Worm (Caenorhabditis elegans) whole organism, L1 larva: ENCODE data around the gene C02G6.3.

Experiments used
- C16A3.4 ChIP-seq: fragments of 150-350 bp; optimal IDR thresholded peaks from 2 replicates; lab custom pipeline; 2014; ENCODE audit warnings: missing biosample characterization, missing genetic modification characterization
- F16B12.6 ChIP-seq: fragments of 150-350 bp; optimal IDR thresholded peaks from 2 replicates; lab custom pipeline; 2014; ENCODE audit warnings: missing biosample characterization, missing genetic modification characterization
- Y116A8C.19 ChIP-seq: sonication (generic microtip); optimal IDR thresholded peaks from 2 replicates; lab custom pipeline; 2016; ENCODE audit warnings: missing compliant biosample characterization, missing genetic modification characterization, borderline replicate concordance
- aly-2 ChIP-seq: fragments of 150-350 bp; optimal IDR thresholded peaks from 2 replicates; lab custom pipeline; 2014; ENCODE audit warnings: missing biosample characterization, missing genetic modification characterization
- ceh-63 ChIP-seq: fragments of 200-800 bp; sonication (Bioruptor generic); optimal IDR thresholded peaks from 2 replicates; lab custom pipeline; 2018; ENCODE audit warnings: mild to moderate bottlenecking, missing genetic modification characterization, missing compliant biosample characterization
- ceh-82 ChIP-seq, 3 experiments: fragments of 150-350 bp in 1 of 3; sonication (generic microtip) in 2 of 3; optimal IDR thresholded peaks; 2 replicates each; lab custom pipeline; 2014 to 2017; ENCODE audit warnings: missing biosample characterization in 3 of 3, missing genetic modification characterization in 3 of 3
- ceh-90 ChIP-seq: sonication (generic microtip); optimal IDR thresholded peaks from 2 replicates; lab custom pipeline; 2016; ENCODE audit warnings: missing genetic modification characterization, missing compliant biosample characterization
- dpl-1 ChIP-seq, 3 experiments: fragments of 150-350 bp in 2 of 3; sonication (generic microtip) in 1 of 3; optimal IDR thresholded peaks; 2 replicates each; lab custom pipeline; 2014 to 2017; ENCODE audit warnings: missing biosample characterization in 3 of 3, missing genetic modification characterization in 3 of 3, missing genetic modification reagents in 3 of 3
- dsc-1 ChIP-seq: sonication (generic microtip); optimal IDR thresholded peaks from 2 replicates; lab custom pipeline; 2016; ENCODE audit warnings: mild to moderate bottlenecking, missing genetic modification characterization, missing compliant biosample characterization
- efl-1 ChIP-seq, 4 experiments: fragments of 150-350 bp; optimal IDR thresholded peaks in 3 of 4; peaks in 1 of 4; 1 replicate in 1 of 4; 2 replicates in 3 of 4; lab custom pipeline; 2014; ENCODE audit warnings: missing biosample characterization in 2 of 4, missing genetic modification characterization in 2 of 4, missing genetic modification reagents in 2 of 4
- efl-3 ChIP-seq: fragments of 200-800 bp; sonication (Bioruptor generic); optimal IDR thresholded peaks from 2 replicates; lab custom pipeline; 2018; ENCODE audit warnings: mild to moderate bottlenecking, missing genetic modification characterization, missing compliant biosample characterization
- egl-13 ChIP-seq: sonication (generic microtip); optimal IDR thresholded peaks from 2 replicates; lab custom pipeline; 2016; ENCODE audit warnings: missing genotype, missing genetic modification reagents, missing genetic modification characterization, missing compliant biosample characterization
- fkh-10 ChIP-seq: sonication (generic microtip); optimal IDR thresholded peaks from 2 replicates; lab custom pipeline; 2017; ENCODE audit warnings: missing biosample characterization, missing genetic modification reagents, missing genetic modification characterization
- fkh-4 ChIP-seq: sonication (generic microtip); optimal IDR thresholded peaks from 2 replicates; lab custom pipeline; 2016; ENCODE audit warnings: missing compliant biosample characterization, missing genetic modification characterization, borderline replicate concordance
- hlh-17 ChIP-seq: fragments of 200-800 bp; sonication (Bioruptor generic); optimal IDR thresholded peaks from 2 replicates; lab custom pipeline; 2018; ENCODE audit warnings: missing genetic modification characterization, mild to moderate bottlenecking, missing compliant biosample characterization, moderate library complexity, borderline replicate concordance
- hlh-4 ChIP-seq: sonication (generic microtip); optimal IDR thresholded peaks from 2 replicates; lab custom pipeline; 2016; ENCODE audit warnings: mild to moderate bottlenecking, missing genetic modification characterization, missing compliant biosample characterization
- lin-14 ChIP-seq: fragments of 200-800 bp; sonication (Bioruptor generic); optimal IDR thresholded peaks from 2 replicates; lab custom pipeline; 2018; ENCODE audit warnings: mild to moderate bottlenecking, missing genetic modification characterization, moderate library complexity, missing compliant biosample characterization
- lin-35 ChIP-seq, 2 experiments: fragments of 150-350 bp; optimal IDR thresholded peaks; 2 replicates each; lab custom pipeline; 2014; ENCODE audit warnings: missing biosample characterization in 2 of 2, missing genetic modification characterization in 2 of 2, missing genetic modification reagents in 2 of 2
- mab-9 ChIP-seq: fragments of 200-800 bp; sonication (Bioruptor generic); IDR thresholded peaks from 2 replicates; pipeline ENCODE4 v1.3.6; 2022; ENCODE audit warnings: missing genetic modification reagents, missing genetic modification characterization, missing compliant biosample characterization
- mep-1 ChIP-seq: fragments of 150-350 bp; optimal IDR thresholded peaks from 2 replicates; lab custom pipeline; 2014; ENCODE audit warnings: missing biosample characterization, missing genetic modification characterization
- nhr-12 ChIP-seq: sonication (generic microtip); optimal IDR thresholded peaks from 2 replicates; lab custom pipeline; 2017; ENCODE audit warnings: missing biosample characterization, missing genetic modification characterization
- nhr-19 ChIP-seq: fragments of 200-800 bp; sonication (Bioruptor generic); conservative IDR thresholded peaks from 2 replicates; pipeline ENCODE4 v1.3.6; 2022; ENCODE audit warnings: missing genetic modification characterization, missing compliant biosample characterization
- nhr-28 ChIP-seq: fragments of 150-350 bp; optimal IDR thresholded peaks from 2 replicates; lab custom pipeline; 2014; ENCODE audit warnings: missing biosample characterization, missing genetic modification characterization
- nhr-47 ChIP-seq: sonication (generic microtip); optimal IDR thresholded peaks from 2 replicates; lab custom pipeline; 2016; ENCODE audit warnings: mild to moderate bottlenecking, missing genetic modification characterization, moderate library complexity, missing compliant biosample characterization
- nhr-76 ChIP-seq: sonication (generic microtip); optimal IDR thresholded peaks from 2 replicates; lab custom pipeline; 2017; ENCODE audit warnings: missing biosample characterization, missing genetic modification characterization
- nhr-77 ChIP-seq: fragments of 150-350 bp; optimal IDR thresholded peaks from 2 replicates; lab custom pipeline; 2014; ENCODE audit warnings: missing biosample characterization, missing genetic modification characterization
- nhr-84 ChIP-seq: sonication (generic microtip); optimal IDR thresholded peaks from 2 replicates; lab custom pipeline; 2017; ENCODE audit warnings: missing biosample characterization, missing genetic modification characterization
- nhr-85 ChIP-seq: sonication (generic microtip); peaks from one replicate; lab custom pipeline; 2016; ENCODE audit warnings: missing genetic modification characterization, inconsistent platforms, missing compliant biosample characterization
- nhr-90 ChIP-seq: sonication (generic microtip); optimal IDR thresholded peaks from 2 replicates; lab custom pipeline; 2016; ENCODE audit warnings: mild to moderate bottlenecking, missing genetic modification characterization, missing compliant biosample characterization; ENCODE audit not compliant: poor library complexity
- pax-3 ChIP-seq: fragments of 200-800 bp; sonication (Bioruptor generic); optimal IDR thresholded peaks from 2 replicates; lab custom pipeline; 2018; ENCODE audit warnings: mild to moderate bottlenecking, missing genetic modification characterization, moderate library complexity, missing compliant biosample characterization
- pqm-1 ChIP-seq: sonication (generic microtip); optimal IDR thresholded peaks from 3 replicates; lab custom pipeline; 2017; ENCODE audit warnings: missing biosample characterization, missing genetic modification characterization
- skn-1 ChIP-seq: fragments of 150-350 bp; optimal IDR thresholded peaks from 2 replicates; lab custom pipeline; 2014; ENCODE audit warnings: missing biosample characterization, missing genetic modification characterization
- snu-23 ChIP-seq: sonication (generic microtip); optimal IDR thresholded peaks from 2 replicates; lab custom pipeline; 2016; ENCODE audit warnings: missing genetic modification characterization, missing compliant biosample characterization
- sox-4 ChIP-seq: sonication (generic microtip); optimal IDR thresholded peaks from 2 replicates; lab custom pipeline; 2016; ENCODE audit warnings: missing genetic modification characterization, missing compliant biosample characterization
- sptf-1 ChIP-seq: fragments of 150-350 bp; optimal IDR thresholded peaks from 2 replicates; lab custom pipeline; 2014; ENCODE audit warnings: missing biosample characterization, missing genetic modification characterization
- swsn-7 ChIP-seq: sonication (generic microtip); optimal IDR thresholded peaks from 2 replicates; lab custom pipeline; 2016; ENCODE audit warnings: missing genetic modification characterization, missing compliant biosample characterization
- tlp-1 ChIP-seq: fragments of 150-350 bp; optimal IDR thresholded peaks from 2 replicates; lab custom pipeline; 2014; ENCODE audit warnings: missing biosample characterization, missing genetic modification characterization
- unc-130 ChIP-seq: fragments of 150-350 bp; optimal IDR thresholded peaks from 2 replicates; lab custom pipeline; 2017; ENCODE audit warnings: missing biosample characterization, missing genetic modification characterization, inconsistent platforms
- unc-30 ChIP-seq: sonication (generic microtip); optimal IDR thresholded peaks from 2 replicates; lab custom pipeline; 2017; ENCODE audit warnings: missing biosample characterization, missing genetic modification characterization
- unc-86 ChIP-seq: sonication (generic microtip); optimal IDR thresholded peaks from 2 replicates; lab custom pipeline; 2016; ENCODE audit warnings: missing genetic modification characterization, missing compliant biosample characterization
- unc-98 ChIP-seq: fragments of 200-800 bp; sonication (Bioruptor generic); IDR thresholded peaks from 2 replicates; pipeline ENCODE4 v1.3.6; 2022; ENCODE audit warnings: missing genetic modification characterization, missing compliant biosample characterization
- vab-15 ChIP-seq: sonication (generic microtip); optimal IDR thresholded peaks from 2 replicates; lab custom pipeline; 2017; ENCODE audit warnings: missing genotype, mild to moderate bottlenecking, missing genetic modification characterization, missing compliant biosample characterization
- xbp-1 ChIP-seq: sonication (generic microtip); optimal IDR thresholded peaks from 2 replicates; lab custom pipeline; 2016; ENCODE audit warnings: missing genetic modification characterization, missing compliant biosample characterization
- zag-1 ChIP-seq: fragments of 150-350 bp; optimal IDR thresholded peaks from 2 replicates; lab custom pipeline; 2014; ENCODE audit warnings: missing biosample characterization, missing genetic modification characterization

Gene C02G6.3

ce11 chrV:5835397-5835796 is 44.8 kb upstream of the C02G6.3 start:
- TF ChIP-seq unc-86 (tag; lab: Kevin White, UChicago) = no peak
- no peak for TF ChIP-seq nhr-19 (GFP tag; lab: Robert Waterston, UW)
- no peak for TF ChIP-seq vab-15 (tag; lab: Kevin White, UChicago)
- no peak for TF ChIP-seq unc-130
- no peak for TF ChIP-seq efl-1 (optimal IDR thresholded peaks at IDR 0.05; lab: Kevin White, UChicago)
- peak in 1 of 2 experiments; percentile 10 for TF ChIP-seq efl-1 (GFP tag; optimal IDR thresholded peaks at IDR 0.05 in 1 of 2; lab: Kevin White, UChicago)
- no peak for TF ChIP-seq skn-1 (tag; lab: Kevin White, UChicago)
- TF ChIP-seq ceh-90 (tag; lab: Kevin White, UChicago) = no peak

ce11 chrV:5835979-5836615 is 44.1 kb upstream of the C02G6.3 start:
- no peak for TF ChIP-seq snu-23
- TF ChIP-seq nhr-12 (tag; lab: Kevin White, UChicago) = no peak
- TF ChIP-seq efl-3 (GFP tag; lab: Kevin White, UChicago) = no peak

- no peak for TF ChIP-seq aly-2 (tag; lab: Kevin White, UChicago)
- no peak for TF ChIP-seq efl-1 (optimal IDR thresholded peaks at IDR 0.05; lab: Kevin White, UChicago)
- peak in 1 of 2 experiments; percentile 70 for TF ChIP-seq efl-1 (GFP tag; optimal IDR thresholded peaks at IDR 0.05 in 1 of 2; lab: Kevin White, UChicago)
- TF ChIP-seq sox-4 = no peak
- TF ChIP-seq pax-3 (tag; lab: Kevin White, UChicago) = no peak
- peak; percentile 33 for TF ChIP-seq nhr-85
Observed at ce11 chrV:5836616-5836982, 43.6 kb upstream of the C02G6.3 start, which contains the start of gene col-140. Gene col-140 (minus strand): TSS chrV:5836834.

ce11 chrV:5838576-5839366 is 41.4 kb upstream of the C02G6.3 start, which contains the start of gene F26F12.2:
Gene F26F12.2 (minus strand): TSS chrV:5838613.
- TF ChIP-seq C16A3.4 (tag; lab: Kevin White, UChicago) (no peak), fkh-4 (tag; lab: Kevin White, UChicago) (no peak), mab-9 (no peak), swsn-7 (no peak), hlh-17 (GFP tag; lab: Kevin White, UChicago) (no peak), zag-1 (tag; lab: Kevin White, UChicago) (no peak), unc-30 (no peak), nhr-84 (no peak), sox-4 (no peak), nhr-77 (tag; lab: Kevin White, UChicago) (no peak), egl-13 (tag; lab: Kevin White, UChicago) (no peak), ceh-82 (tag; optimal IDR thresholded peaks at IDR 0.05; lab: Kevin White, UChicago) (no peak), mep-1 (tag; lab: Kevin White, UChicago) (no peak), nhr-47 (tag; lab: Kevin White, UChicago) (peak; percentile 36), dpl-1 (GFP tag; optimal IDR thresholded peaks at IDR 0.05; lab: Kevin White, UChicago) (no peak), dsc-1 (tag; lab: Kevin White, UChicago) (peak; percentile 3), lin-35 (GFP tag; optimal IDR thresholded peaks at IDR 0.05; lab: Kevin White, UChicago) (peak in 1 of 2 experiments; percentile 24), tlp-1 (tag; lab: Kevin White, UChicago) (no peak), skn-1 (tag; lab: Kevin White, UChicago) (no peak), ceh-90 (tag; lab: Kevin White, UChicago) (no peak), nhr-76 (tag; lab: Kevin White, UChicago) (no peak), Y116A8C.19 (tag; lab: Kevin White, UChicago) (no peak), nhr-28 (no peak), unc-98 (no peak), pqm-1 (tag; lab: Kevin White, UChicago) (no peak), lin-14 (GFP tag; lab: Kevin White, UChicago) (no peak), F16B12.6 (no peak), ceh-63 (GFP tag; lab: Kevin White, UChicago) (no peak), fkh-10 (GFP tag; lab: Kevin White, UChicago) (no peak), sptf-1 (tag; lab: Kevin White, UChicago) (no peak), nhr-90 (peak; percentile 9), xbp-1 (no peak), pax-3 (tag; lab: Kevin White, UChicago) (no peak), hlh-4 (tag; lab: Kevin White, UChicago) (no peak)
